Fruit fly (Drosophila melanogaster): ENCODE results near the gene Rpn7.
A peak's percentile ranks its signal among the peaks of the same experiment; 100 is the strongest.

The Rpn7 gene

DNA sequence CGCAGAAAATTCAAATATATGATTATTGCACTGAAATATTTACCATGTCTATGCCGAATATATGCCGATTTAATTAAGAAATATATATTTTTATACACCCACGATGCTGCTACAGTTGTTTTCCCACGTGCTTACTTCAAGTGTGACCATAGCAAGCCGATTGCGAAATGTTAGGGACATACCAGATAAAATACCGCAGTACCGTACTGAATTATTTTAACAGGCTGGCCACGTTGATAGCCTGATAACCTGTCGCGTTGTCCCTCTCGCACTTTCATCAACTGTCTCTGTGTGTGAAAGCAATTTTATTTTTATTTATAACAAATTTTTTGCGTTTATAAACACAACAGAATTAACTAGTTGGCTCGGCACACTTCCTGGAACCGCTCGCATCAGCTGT is 40.9 kb downstream of the Rpn7 start, which contains the start of the genes Nop56 and mats (continued):
- no peak for TF ChIP-seq CG9727 (GFP tag; optimal IDR thresholded peaks at IDR 0.05)
- TF ChIP-seq CG14710 (tag; optimal IDR thresholded peaks at IDR 0.05): peak; percentile 74
- TF ChIP-seq sna (GFP tag; IDR thresholded peaks at IDR 0.05; ENCODE audit: partially characterized antibody): 0 out of 2 replicates have a peak, but pooled peaks have one; percentile 28
- TF ChIP-seq slbo (GFP tag; IDR thresholded peaks at IDR 0.05): peak; percentile 54
- no peak for TF ChIP-seq CG10979 (tag; optimal IDR thresholded peaks at IDR 0.05)
- TF ChIP-seq CG8765 (GFP tag; IDR thresholded peaks at IDR 0.05): no peak
- TF ChIP-seq BtbVII (GFP tag; optimal IDR thresholded peaks at IDR 0.05): no peak
- TF ChIP-seq Nf-YA (GFP tag; IDR thresholded peaks at IDR 0.05): no peak
- TF ChIP-seq Nf-YB (GFP tag; optimal IDR thresholded peaks at IDR 0.05): peak; percentile 4
- peak; percentile 74 for TF ChIP-seq CG1603 (tag; optimal IDR thresholded peaks at IDR 0.05)
- TF ChIP-seq CG12744 (GFP tag; optimal IDR thresholded peaks at IDR 0.05): no peak
- TF ChIP-seq Lim3 (GFP tag; IDR thresholded peaks at IDR 0.05): no peak
- TF ChIP-seq CG13775 (GFP tag; optimal IDR thresholded peaks at IDR 0.05): no peak
- TF ChIP-seq CG11085 (GFP tag; IDR thresholded peaks at IDR 0.05): no peak
- TF ChIP-seq CTCF (GFP tag; optimal IDR thresholded peaks at IDR 0.05): peak; percentile 13
- peak; percentile 94 for TF ChIP-seq CG10321 (GFP tag; IDR thresholded peaks at IDR 0.05)
- TF ChIP-seq fru (optimal IDR thresholded peaks at IDR 0.05): no peak
- no peak for TF ChIP-seq her (GFP tag; optimal IDR thresholded peaks at IDR 0.05)
- no peak for TF ChIP-seq chn (GFP tag; optimal IDR thresholded peaks at IDR 0.05)
- TF ChIP-seq CG2116 (GFP tag; optimal IDR thresholded peaks at IDR 0.05): peak; percentile 43
- no peak for TF ChIP-seq wdn (GFP tag; IDR thresholded peaks at IDR 0.05)
- TF ChIP-seq CG8924 (tag; optimal IDR thresholded peaks at IDR 0.05): peak; percentile 72
- TF ChIP-seq cg (GFP tag; optimal IDR thresholded peaks at IDR 0.05): peak; percentile 73
- no peak for TF ChIP-seq gem (tag; optimal IDR thresholded peaks at IDR 0.05)
- no peak for TF ChIP-seq Gsc (GFP tag; IDR thresholded peaks at IDR 0.05)
- TF ChIP-seq br (optimal IDR thresholded peaks at IDR 0.05): no peak
- TF ChIP-seq CG17186 (GFP tag; optimal IDR thresholded peaks at IDR 0.05): no peak
- TF ChIP-seq CG10462 (GFP tag; optimal IDR thresholded peaks at IDR 0.05): no peak
- TF ChIP-seq CG18764 (GFP tag; optimal IDR thresholded peaks at IDR 0.05): no peak
- TF ChIP-seq phol (tag; optimal IDR thresholded peaks at IDR 0.05): peak; percentile 48
- TF ChIP-seq CG2199 (GFP tag; IDR thresholded peaks at IDR 0.05): no peak
- TF ChIP-seq ase (GFP tag; IDR thresholded peaks at IDR 0.05): no peak
- TF ChIP-seq Dip2 (GFP tag; IDR thresholded peaks at IDR 0.05): no peak
- TF ChIP-seq CG13287 (GFP tag; IDR thresholded peaks at IDR 0.05; ENCODE audit: partially characterized antibody): peak; percentile 57; the same call in 1 of the 2 replicates
- TF ChIP-seq CG2678 (tag; optimal IDR thresholded peaks at IDR 0.05): no peak
- TF ChIP-seq esg (GFP tag; conservative IDR thresholded peaks at IDR 0.05): no peak
- no peak for TF ChIP-seq HmgD (GFP tag; optimal IDR thresholded peaks at IDR 0.05)
- no peak for TF ChIP-seq CG10366 (GFP tag; IDR thresholded peaks at IDR 0.05)
- no peak for TF ChIP-seq Dad (GFP tag; optimal IDR thresholded peaks at IDR 0.05)
- TF ChIP-seq D19B (GFP tag; optimal IDR thresholded peaks at IDR 0.05): no peak
- no peak for TF ChIP-seq ap (GFP tag; IDR thresholded peaks at IDR 0.05)
- TF ChIP-seq CG7357 (GFP tag; IDR thresholded peaks at IDR 0.05): no peak
- no peak for TF ChIP-seq CG4404 (GFP tag; IDR thresholded peaks at IDR 0.05)
- no peak for TF ChIP-seq CG4820 (GFP tag; optimal IDR thresholded peaks at IDR 0.05)
- TF ChIP-seq CG3163 (GFP tag; optimal IDR thresholded peaks at IDR 0.05): no peak
- TF ChIP-seq CG34376 (GFP tag; optimal IDR thresholded peaks at IDR 0.05): peak; percentile 17
- TF ChIP-seq seq (GFP tag; IDR thresholded peaks at IDR 0.05): no peak
- TF ChIP-seq CG9797 (GFP tag; optimal IDR thresholded peaks at IDR 0.05): peak; percentile 97
- TF ChIP-seq knrl (GFP tag; IDR thresholded peaks at IDR 0.05; ENCODE audit: partially characterized antibody): no peak
- TF ChIP-seq ro (GFP tag; IDR thresholded peaks at IDR 0.05): no peak
- TF ChIP-seq Optix (GFP tag; IDR thresholded peaks at IDR 0.05): no peak
- no peak for TF ChIP-seq CG17361 (GFP tag; IDR thresholded peaks at IDR 0.05)
- TF ChIP-seq CG6272 (GFP tag; IDR thresholded peaks at IDR 0.05): no peak
- no peak for TF ChIP-seq ewg (GFP tag; optimal IDR thresholded peaks at IDR 0.05)
